Fruit fly (Drosophila melanogaster): Measurements from ENCODE around the gene AP-2sigma.

DNA sequence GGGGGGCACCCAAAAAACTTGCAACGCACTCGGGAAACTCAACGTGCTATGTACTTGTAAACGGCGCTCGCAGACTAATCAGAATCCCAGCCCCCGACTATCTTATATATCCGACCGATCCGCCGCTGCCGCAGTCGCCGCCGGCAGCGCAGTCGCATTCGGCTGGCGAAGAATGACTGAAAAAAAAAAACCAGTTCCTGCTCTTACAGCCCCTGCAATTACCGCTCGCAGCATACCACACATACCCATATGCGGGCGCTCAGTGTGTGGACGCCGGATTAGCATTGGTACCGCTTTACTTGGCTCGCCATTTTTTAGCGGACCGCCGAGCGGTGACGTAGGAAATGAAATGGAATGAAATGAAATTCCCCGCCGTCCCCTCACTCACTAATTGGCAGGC, 32.8 kb downstream of the AP-2sigma start, which contains the start of gene e:
- TF ChIP-seq Myc (optimal IDR thresholded peaks at IDR 0.05) (no peak), h (optimal IDR thresholded peaks at IDR 0.05) (no peak)

Measured in Kc167 (cell line).